Fruit fly (Drosophila melanogaster) whole organism, prepupa: ENCODE measurements around the gene lace.
A peak's percentile ranks its signal among the peaks of the same experiment; 100 is the strongest.

Experiments
- Blimp-1 ChIP-seq: fragments of 200-800 bp; sonication (Bioruptor generic); optimal IDR thresholded peaks from 3 replicates; lab custom pipeline; 2017; ENCODE audit warnings: missing biosample characterization, missing genetic modification characterization, mild to moderate bottlenecking, moderate library complexity, missing genetic modification reagents
- CG11762 ChIP-seq: fragments of 200-800 bp; sonication (Bioruptor generic); optimal IDR thresholded peaks from 3 replicates; lab custom pipeline; 2016; ENCODE audit warnings: missing biosample characterization, missing genetic modification characterization; ENCODE audit not compliant: insufficient read depth
- CG11902 ChIP-seq: fragments of 200-800 bp; sonication (Bioruptor generic); optimal IDR thresholded peaks from 3 replicates; lab custom pipeline; 2016; ENCODE audit warnings: missing biosample characterization, missing genetic modification characterization
- CG15336 ChIP-seq: fragments of 200-800 bp; sonication (Bioruptor generic); IDR thresholded peaks from 2 replicates; pipeline ENCODE4 v1.3.6; 2022; ENCODE audit warnings: missing biosample characterization, missing genetic modification characterization
- CG1621 ChIP-seq: fragments of 200-800 bp; sonication (Bioruptor generic); optimal IDR thresholded peaks from 3 replicates; lab custom pipeline; 2018; ENCODE audit warnings: missing biosample characterization, mild to moderate bottlenecking, missing genetic modification characterization
- CG16779 ChIP-seq: fragments of 200-800 bp; sonication (Bioruptor generic); optimal IDR thresholded peaks from 3 replicates; lab custom pipeline; 2017; ENCODE audit warnings: missing biosample characterization, mild to moderate bottlenecking, missing genetic modification characterization
- CG3032 ChIP-seq: fragments of 200-800 bp; optimal IDR thresholded peaks from 2 replicates; lab custom pipeline; 2019; ENCODE audit warnings: missing biosample characterization, mild to moderate bottlenecking, missing genetic modification characterization, moderate library complexity
- CG6163 ChIP-seq: fragments of 200-800 bp; sonication (Bioruptor generic); IDR thresholded peaks from 3 replicates; pipeline ENCODE4 v1.3.6; 2022; ENCODE audit warnings: missing biosample characterization, missing genetic modification characterization
- CG6276 ChIP-seq: fragments of 200-800 bp; sonication (Bioruptor generic); optimal IDR thresholded peaks from 2 replicates; lab custom pipeline; 2017; ENCODE audit warnings: missing biosample characterization, mild to moderate bottlenecking, missing genetic modification characterization
- CG6792 ChIP-seq: fragments of 200-800 bp; sonication (Bioruptor generic); optimal IDR thresholded peaks from 3 replicates; lab custom pipeline; 2016; ENCODE audit warnings: missing biosample characterization, missing genetic modification characterization
- CG6808 ChIP-seq: fragments of 200-800 bp; sonication (Bioruptor generic); optimal IDR thresholded peaks from 3 replicates; lab custom pipeline; 2017; ENCODE audit warnings: missing biosample characterization, missing genetic modification characterization, mild to moderate bottlenecking, moderate library complexity, missing genetic modification reagents
- CG8119 ChIP-seq: fragments of 200-800 bp; sonication (Bioruptor generic); IDR thresholded peaks from 3 replicates; pipeline ENCODE4 v1.3.6; 2022; ENCODE audit warnings: missing biosample characterization, missing genetic modification characterization
- CG8319 ChIP-seq: fragments of 200-800 bp; sonication (Bioruptor generic); optimal IDR thresholded peaks from 3 replicates; lab custom pipeline; 2016; ENCODE audit warnings: missing biosample characterization, missing genetic modification characterization
- CG8632 ChIP-seq: fragments of 200-800 bp; sonication (Bioruptor generic); optimal IDR thresholded peaks from 3 replicates; lab custom pipeline; 2016; ENCODE audit warnings: missing biosample characterization, missing genetic modification characterization
- Eip78C ChIP-seq: fragments of 200-800 bp; sonication (Bioruptor generic); peaks from one replicate; lab custom pipeline; 2016; ENCODE audit warnings: missing biosample characterization, missing genetic modification characterization
- Eip93F ChIP-seq: fragments of 200-800 bp; sonication (Bioruptor generic); optimal IDR thresholded peaks from 2 replicates; lab custom pipeline; 2016; ENCODE audit warnings: missing biosample characterization, mild to moderate bottlenecking, missing genetic modification characterization
- Ets96B ChIP-seq: fragments of 200-800 bp; optimal IDR thresholded peaks from 2 replicates; lab custom pipeline; 2019; ENCODE audit warnings: missing biosample characterization, mild to moderate bottlenecking, missing genetic modification characterization, moderate library complexity
- Hr38 ChIP-seq: sonication (Bioruptor generic); optimal IDR thresholded peaks from 2 replicates; lab custom pipeline; 2016; ENCODE audit warnings: missing biosample characterization, missing genetic modification characterization
- Sox15 ChIP-seq: fragments of 200-800 bp; sonication (Bioruptor generic); optimal IDR thresholded peaks from 3 replicates; lab custom pipeline; 2016; ENCODE audit warnings: missing biosample characterization, missing genetic modification characterization
- achi ChIP-seq: fragments of 200-800 bp; sonication (Bioruptor generic); optimal IDR thresholded peaks from 3 replicates; lab custom pipeline; 2016; ENCODE audit warnings: missing biosample characterization, missing genetic modification characterization
- dac ChIP-seq: fragments of 200-800 bp; sonication (Bioruptor generic); optimal IDR thresholded peaks from 2 replicates; lab custom pipeline; 2017; ENCODE audit warnings: missing biosample characterization, mild to moderate bottlenecking, missing genetic modification characterization
- eg ChIP-seq: fragments of 200-800 bp; sonication (Bioruptor generic); IDR thresholded peaks from 3 replicates; pipeline ENCODE4 v1.3.6; 2022; ENCODE audit warnings: missing biosample characterization, missing genetic modification characterization
- fkh ChIP-seq: fragments of 200-800 bp; sonication (Bioruptor generic); optimal IDR thresholded peaks from 3 replicates; lab custom pipeline; 2017; ENCODE audit warnings: missing biosample characterization, mild to moderate bottlenecking, missing genetic modification characterization, moderate library complexity
- net ChIP-seq: fragments of 200-800 bp; sonication (Bioruptor generic); optimal IDR thresholded peaks from 3 replicates; lab custom pipeline; 2016; ENCODE audit warnings: missing biosample characterization, missing genetic modification characterization
- salr ChIP-seq, 2 experiments: fragments of 200-800 bp; sonication (Bioruptor generic); optimal IDR thresholded peaks; 3 replicates each; lab custom pipeline; 2016 to 2018; ENCODE audit warnings: missing biosample characterization in 2 of 2, missing genetic modification characterization in 2 of 2, mild to moderate bottlenecking in 1 of 2
- spab ChIP-seq: fragments of 200-800 bp; sonication (Bioruptor generic); optimal IDR thresholded peaks from 2 replicates; lab custom pipeline; 2017; ENCODE audit warnings: missing biosample characterization, mild to moderate bottlenecking, missing genetic modification characterization, missing genetic modification reagents
- svp ChIP-seq: fragments of 200-800 bp; sonication (Bioruptor generic); peaks from one replicate; lab custom pipeline; 2016; ENCODE audit warnings: missing biosample characterization, missing genetic modification characterization

Gene lace

dm6 chr2L:15474911-15475310 is 24.0 kb upstream of the lace start:
- TF ChIP-seq CG6792 (GFP tag; lab: Kevin White, UChicago): no peak
- TF ChIP-seq spab (GFP tag; lab: Kevin White, UChicago): no peak
- no peak for TF ChIP-seq CG16779 (tag; lab: Kevin White, UChicago)
- TF ChIP-seq eg (GFP tag; lab: Robert Waterston, UW): no peak
- no peak for TF ChIP-seq CG1621 (tag; lab: Kevin White, UChicago)
- TF ChIP-seq svp (GFP tag; lab: Kevin White, UChicago): peak; percentile 53

- TF ChIP-seq dac (GFP tag; lab: Kevin White, UChicago) (no peak), Ets96B (tag; lab: Kevin White, UChicago) (no peak), Hr38 (GFP tag; lab: Kevin White, UChicago) (no peak), Blimp-1 (GFP tag; lab: Kevin White, UChicago) (no peak), salr (GFP tag; optimal IDR thresholded peaks at IDR 0.05; lab: Kevin White, UChicago) (no peak), CG11902 (GFP tag; lab: Kevin White, UChicago) (no peak), net (GFP tag; lab: Kevin White, UChicago) (no peak)
Measured at dm6 chr2L:15478159-15478591, 20.8 kb upstream of the lace start, which contains the start of gene sna. Gene sna (minus strand): TSS chr2L:15478260.

- TF ChIP-seq svp (GFP tag; lab: Kevin White, UChicago) (peak; percentile 6), Ets96B (tag; lab: Kevin White, UChicago) (no peak), CG3032 (tag; lab: Kevin White, UChicago) (no peak)
Measured at dm6 chr2L:15479670-15480197, 19.2 kb upstream of the lace start.

- TF ChIP-seq Eip93F (GFP tag; lab: Kevin White, UChicago) (no peak), CG6808 (no peak), Sox15 (no peak), salr (GFP tag; optimal IDR thresholded peaks at IDR 0.05; lab: Kevin White, UChicago) (no peak), CG6276 (GFP tag; lab: Kevin White, UChicago) (no peak), Eip78C (no peak), CG8319 (no peak), fkh (no peak)
Measured at dm6 chr2L:15484429-15484828, 14.5 kb upstream of the lace start, which contains the start of gene Tim17b2. Gene Tim17b2 (plus strand): TSS chr2L:15484729.

DNA sequence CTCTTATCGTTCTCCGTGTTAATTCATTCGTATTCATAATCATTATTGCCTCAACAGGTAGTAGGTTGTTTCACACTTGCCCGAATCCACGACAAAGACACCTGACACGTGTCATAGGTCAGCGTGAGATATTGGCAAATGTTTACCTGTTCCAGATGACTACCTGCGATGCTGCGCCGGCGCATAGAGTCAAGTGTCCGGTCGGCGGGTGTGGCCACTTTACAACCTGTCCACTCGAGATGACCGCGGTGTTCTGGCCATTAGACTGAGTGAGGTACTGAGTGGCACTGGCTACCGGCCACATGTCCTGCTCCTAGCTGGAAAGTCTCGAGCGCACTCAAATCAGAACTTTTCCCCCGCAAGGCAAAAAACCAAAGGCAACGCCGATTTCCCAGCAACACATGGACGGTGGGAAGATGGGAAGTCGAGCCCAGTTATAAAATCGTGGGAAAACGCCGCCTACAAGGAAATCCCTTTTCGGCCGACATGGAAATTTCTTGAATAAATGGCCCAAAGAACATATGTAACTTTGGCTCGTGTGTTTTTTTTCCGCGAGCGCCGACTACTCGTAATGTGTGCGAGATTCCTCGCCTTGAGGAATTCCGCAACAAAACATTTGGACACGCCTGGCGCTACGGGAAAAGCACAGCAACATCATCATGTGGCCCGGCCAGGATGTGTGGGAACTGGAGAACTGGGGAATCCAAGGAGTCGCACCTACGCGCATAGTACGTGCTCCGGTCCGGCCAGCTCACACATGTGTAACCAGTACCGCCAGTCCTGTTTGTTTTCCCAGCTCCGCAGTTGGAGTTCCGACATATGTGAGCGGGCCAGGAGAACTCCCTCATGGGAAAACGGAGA is 13.1 kb upstream of the lace start:
- TF ChIP-seq Sox15 (no peak), Hr38 (GFP tag; lab: Kevin White, UChicago) (no peak), CG6276 (GFP tag; lab: Kevin White, UChicago) (no peak), CG6792 (GFP tag; lab: Kevin White, UChicago) (no peak), CG11902 (GFP tag; lab: Kevin White, UChicago) (no peak), achi (GFP tag; lab: Kevin White, UChicago) (no peak), CG15336 (no peak), CG6163 (GFP tag; lab: Robert Waterston, UW) (no peak), CG8319 (no peak), Blimp-1 (GFP tag; lab: Kevin White, UChicago) (no peak), CG11762 (GFP tag; lab: Kevin White, UChicago) (no peak), CG8632 (GFP tag; lab: Kevin White, UChicago) (no peak), Eip93F (GFP tag; lab: Kevin White, UChicago) (no peak), CG8119 (GFP tag; lab: Robert Waterston, UW) (no peak), Ets96B (tag; lab: Kevin White, UChicago) (no peak)
